Fruit fly (Drosophila melanogaster) whole organism, pupa: ENCODE results near the gene CG4053.

ENCODE experiments used
- CG10348 ChIP-seq: fragments of 200-800 bp; sonication (Bioruptor generic); IDR thresholded peaks from 2 replicates; pipeline ENCODE4 v1.3.6; 2022; ENCODE audit warnings: missing biosample characterization, missing genetic modification characterization
- CG12605 ChIP-seq: fragments of 200-800 bp; sonication (Bioruptor generic); IDR thresholded peaks from 2 replicates; pipeline ENCODE4 v1.3.6; 2022; ENCODE audit warnings: missing biosample characterization, missing genetic modification characterization
- CG13204 ChIP-seq: fragments of 200-800 bp; sonication (Bioruptor generic); optimal IDR thresholded peaks from 2 replicates; lab custom pipeline; 2018; ENCODE audit warnings: missing biosample characterization, mild to moderate bottlenecking, missing genetic modification characterization, moderate library complexity
- CG14655 ChIP-seq: fragments of 200-800 bp; sonication (Bioruptor generic); optimal IDR thresholded peaks from 3 replicates; lab custom pipeline; 2017; ENCODE audit warnings: mild to moderate bottlenecking, missing biosample characterization, missing genetic modification reagents, missing genetic modification characterization
- CG15710 ChIP-seq: fragments of 200-800 bp; sonication (Bioruptor generic); optimal IDR thresholded peaks from 2 replicates; lab custom pipeline; 2018; ENCODE audit warnings: missing biosample characterization, mild to moderate bottlenecking, missing genetic modification characterization, moderate library complexity
- CG17806 ChIP-seq: fragments of 200-800 bp; sonication (Bioruptor generic); optimal IDR thresholded peaks from 2 replicates; lab custom pipeline; 2018; ENCODE audit warnings: missing biosample characterization, mild to moderate bottlenecking, missing genetic modification characterization, moderate library complexity
- CG32121 ChIP-seq: fragments of 200-800 bp; sonication (Bioruptor generic); IDR thresholded peaks from 2 replicates; pipeline ENCODE4 v1.3.6; 2022; ENCODE audit warnings: missing biosample characterization, missing genetic modification characterization
- CG34367 ChIP-seq: fragments of 200-800 bp; sonication (Bioruptor generic); optimal IDR thresholded peaks from 2 replicates; lab custom pipeline; 2018; ENCODE audit warnings: missing biosample characterization, mild to moderate bottlenecking, missing genetic modification characterization
- CG4496 ChIP-seq: fragments of 200-800 bp; sonication (Bioruptor generic); IDR thresholded peaks from 3 replicates; pipeline ENCODE4 v1.3.6; 2022; ENCODE audit warnings: missing biosample characterization, missing genetic modification characterization
- CG8159 ChIP-seq: fragments of 200-800 bp; sonication (Bioruptor generic); optimal IDR thresholded peaks from 3 replicates; lab custom pipeline; 2018; ENCODE audit warnings: missing biosample characterization, mild to moderate bottlenecking, missing genetic modification characterization, moderate library complexity
- CG8301 ChIP-seq: fragments of 200-800 bp; sonication (Bioruptor generic); optimal IDR thresholded peaks from 2 replicates; lab custom pipeline; 2018; ENCODE audit warnings: missing biosample characterization, mild to moderate bottlenecking, missing genetic modification characterization
- CG9948 ChIP-seq: fragments of 200-800 bp; sonication (Bioruptor generic); optimal IDR thresholded peaks from 2 replicates; lab custom pipeline; 2018; ENCODE audit warnings: missing biosample characterization, mild to moderate bottlenecking, missing genetic modification characterization, moderate library complexity
- D1 ChIP-seq: fragments of 200-800 bp; sonication (Bioruptor generic); optimal IDR thresholded peaks from 2 replicates; lab custom pipeline; 2018; ENCODE audit warnings: missing biosample characterization, mild to moderate bottlenecking, missing genetic modification characterization, moderate library complexity
- EcR ChIP-seq: fragments of 200-800 bp; sonication (Bioruptor generic); optimal IDR thresholded peaks from 3 replicates; lab custom pipeline; 2019; ENCODE audit warnings: missing biosample characterization, missing genetic modification characterization, mild to moderate bottlenecking, moderate library complexity, missing genetic modification reagents
- Ets98B ChIP-seq: fragments of 200-800 bp; sonication (Bioruptor generic); IDR thresholded peaks from 2 replicates; pipeline ENCODE4 v1.3.6; 2022; ENCODE audit warnings: missing biosample characterization, missing genetic modification characterization
- Pif1A ChIP-seq: fragments of 200-800 bp; sonication (Bioruptor generic); optimal IDR thresholded peaks from 3 replicates; lab custom pipeline; 2016; ENCODE audit warnings: missing biosample characterization, missing genetic modification characterization
- Pif1B ChIP-seq: fragments of 200-800 bp; sonication (Bioruptor generic); optimal IDR thresholded peaks from 3 replicates; lab custom pipeline; 2016; ENCODE audit warnings: missing biosample characterization, missing genetic modification characterization
- Snoo ChIP-seq: fragments of 200-800 bp; sonication (Bioruptor generic); optimal IDR thresholded peaks from 3 replicates; lab custom pipeline; 2017; ENCODE audit warnings: missing biosample characterization, mild to moderate bottlenecking, missing genetic modification characterization, inconsistent platforms
- fd96Ca ChIP-seq: fragments of 200-800 bp; sonication (Bioruptor generic); IDR thresholded peaks from 3 replicates; pipeline ENCODE4 v1.3.6; 2022; ENCODE audit warnings: missing biosample characterization, missing genetic modification characterization
- gl ChIP-seq: fragments of 200-800 bp; sonication (Bioruptor generic); optimal IDR thresholded peaks from 2 replicates; lab custom pipeline; 2018; ENCODE audit warnings: missing biosample characterization, mild to moderate bottlenecking, missing genetic modification characterization
- rn ChIP-seq: fragments of 200-800 bp; sonication (Bioruptor generic); IDR thresholded peaks from 2 replicates; pipeline ENCODE4 v1.3.6; 2022; ENCODE audit warnings: missing biosample characterization, missing genetic modification characterization

Gene CG4053

dm6 chr3R:17132098-17132712 is at the start of gene CG4053, which contains the start of gene CG31266:
CG4053 (minus strand) TSS chr3R:17132198.
CG31266 (plus strand) TSS chr3R:17132662.
- TF ChIP-seq CG14655 (no peak), CG8301 (tag; lab: Kevin White, UChicago) (no peak), CG12605 (GFP tag; lab: Robert Waterston, UW) (no peak), CG9948 (tag; lab: Kevin White, UChicago) (no peak), CG34367 (tag; lab: Kevin White, UChicago) (no peak), Pif1A (GFP tag; lab: Kevin White, UChicago) (no peak), Pif1B (GFP tag; lab: Kevin White, UChicago) (no peak), gl (tag; lab: Kevin White, UChicago) (no peak), CG4496 (GFP tag; lab: Robert Waterston, UW) (no peak), CG8159 (tag; lab: Kevin White, UChicago) (no peak), CG17806 (tag; lab: Kevin White, UChicago) (no peak), fd96Ca (GFP tag; lab: Robert Waterston, UW) (no peak), D1 (tag; lab: Kevin White, UChicago) (no peak)
- TF ChIP-seq, all 21 proteins: peak for 0

DNA sequence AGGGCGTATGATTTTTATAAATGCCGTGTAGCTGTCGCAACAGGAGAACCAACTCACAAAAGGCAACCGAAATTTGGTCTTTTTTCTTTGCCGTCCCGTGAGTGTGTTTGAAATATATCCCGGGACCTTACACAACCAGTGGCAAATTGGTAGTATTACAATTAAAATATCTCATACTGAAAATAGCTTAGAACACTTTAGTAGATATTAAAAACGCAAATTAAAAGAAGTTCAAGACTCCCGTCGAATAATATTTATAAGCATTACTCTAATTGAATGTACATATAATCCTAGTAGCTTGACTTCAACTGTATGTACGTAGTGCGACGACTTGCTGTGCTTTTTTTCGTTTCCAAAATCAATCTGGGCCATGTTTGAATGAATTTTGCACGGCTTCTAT is 46.1 kb upstream of the CG4053 start:
- TF ChIP-seq CG32121 (GFP tag; lab: Robert Waterston, UW) (no peak), CG12605 (GFP tag; lab: Robert Waterston, UW) (no peak), rn (no peak), CG4496 (GFP tag; lab: Robert Waterston, UW) (no peak), CG34367 (tag; lab: Kevin White, UChicago) (no peak), CG10348 (GFP tag; lab: Robert Waterston, UW) (no peak), Pif1B (GFP tag; lab: Kevin White, UChicago) (no peak), EcR (GFP tag; lab: Kevin White, UChicago) (no peak)

dm6 chr3R:17151376-17152026 is 19.5 kb upstream of the CG4053 start, which contains the start of gene CG5292:
CG5292 (plus strand) TSS chr3R:17151861.
- TF ChIP-seq fd96Ca (GFP tag; lab: Robert Waterston, UW) (no peak), Pif1A (GFP tag; lab: Kevin White, UChicago) (no peak), Pif1B (GFP tag; lab: Kevin White, UChicago) (peak; percentile 41), CG17806 (tag; lab: Kevin White, UChicago) (no peak), CG34367 (tag; lab: Kevin White, UChicago) (no peak), CG10348 (GFP tag; lab: Robert Waterston, UW) (no peak), CG4496 (GFP tag; lab: Robert Waterston, UW) (peak; percentile 78), rn (no peak), CG8301 (tag; lab: Kevin White, UChicago) (no peak), Ets98B (GFP tag; lab: Robert Waterston, UW) (peak; percentile 69), D1 (tag; lab: Kevin White, UChicago) (no peak), CG9948 (tag; lab: Kevin White, UChicago) (no peak), CG14655 (no peak), CG32121 (GFP tag; lab: Robert Waterston, UW) (peak; percentile 42; the same call in 1 of the 2 replicates), Snoo (tag; lab: Kevin White, UChicago) (no peak), CG8159 (tag; lab: Kevin White, UChicago) (peak; percentile 30), CG13204 (no peak), CG12605 (GFP tag; lab: Robert Waterston, UW) (peak; percentile 63), EcR (GFP tag; lab: Kevin White, UChicago) (no peak), gl (tag; lab: Kevin White, UChicago) (no peak), CG15710 (tag; lab: Kevin White, UChicago) (peak; percentile 29)

dm6 chr3R:17150287-17150686 is 18.3 kb upstream of the CG4053 start, which contains the start of gene Smug:
Smug (plus strand) TSS chr3R:17150587.
- TF ChIP-seq gl (tag; lab: Kevin White, UChicago) (no peak), CG12605 (GFP tag; lab: Robert Waterston, UW) (no peak), CG10348 (GFP tag; lab: Robert Waterston, UW) (no peak), Ets98B (GFP tag; lab: Robert Waterston, UW) (no peak), Pif1A (GFP tag; lab: Kevin White, UChicago) (no peak), CG17806 (tag; lab: Kevin White, UChicago) (no peak), CG14655 (no peak), CG8301 (tag; lab: Kevin White, UChicago) (no peak), CG15710 (tag; lab: Kevin White, UChicago) (no peak), CG32121 (GFP tag; lab: Robert Waterston, UW) (no peak), CG8159 (tag; lab: Kevin White, UChicago) (no peak), D1 (tag; lab: Kevin White, UChicago) (no peak), CG4496 (GFP tag; lab: Robert Waterston, UW) (no peak), CG13204 (no peak), Pif1B (GFP tag; lab: Kevin White, UChicago) (no peak), CG34367 (tag; lab: Kevin White, UChicago) (no peak)

dm6 chr3R:17149080-17149746 is 17.2 kb upstream of the CG4053 start, which contains the start of the genes m-cup and Det:
m-cup (minus strand) TSS chr3R:17149412.
Det (plus strand) TSS chr3R:17149667.
- no peak for TF ChIP-seq Pif1B (GFP tag; lab: Kevin White, UChicago)
- 0 out of 3 replicates have a peak, but pooled peaks have one; percentile 41 for TF ChIP-seq CG4496 (GFP tag; lab: Robert Waterston, UW)
